Fruit fly (Drosophila melanogaster): ENCODE results near the gene CG32066.

CG32066 gene

DNA sequence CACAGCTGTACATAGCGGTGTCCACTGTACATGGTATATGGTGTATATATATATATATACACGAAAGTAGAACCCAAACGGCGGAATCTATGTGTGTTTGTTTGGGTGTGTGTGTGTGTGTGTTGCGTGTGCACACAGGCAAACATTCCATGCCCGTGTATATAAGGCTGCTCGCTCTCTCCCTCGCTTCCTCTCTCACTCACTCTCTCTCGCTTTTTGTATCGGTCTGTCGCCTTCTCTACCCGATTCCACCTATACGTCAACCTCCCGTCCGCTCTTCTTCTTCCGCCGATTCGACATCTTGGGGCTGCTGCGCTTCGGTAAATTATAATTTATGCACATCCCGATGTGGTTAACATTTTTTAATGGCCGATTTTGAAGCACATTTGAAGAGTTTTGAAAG is 13.3 kb upstream of the CG32066 start:
- TF ChIP-seq CG8478 (optimal IDR thresholded peaks at IDR 0.05) (no peak), usp (GFP tag; optimal IDR thresholded peaks at IDR 0.05) (no peak), psq (optimal IDR thresholded peaks at IDR 0.05) (no peak)

DNA sequence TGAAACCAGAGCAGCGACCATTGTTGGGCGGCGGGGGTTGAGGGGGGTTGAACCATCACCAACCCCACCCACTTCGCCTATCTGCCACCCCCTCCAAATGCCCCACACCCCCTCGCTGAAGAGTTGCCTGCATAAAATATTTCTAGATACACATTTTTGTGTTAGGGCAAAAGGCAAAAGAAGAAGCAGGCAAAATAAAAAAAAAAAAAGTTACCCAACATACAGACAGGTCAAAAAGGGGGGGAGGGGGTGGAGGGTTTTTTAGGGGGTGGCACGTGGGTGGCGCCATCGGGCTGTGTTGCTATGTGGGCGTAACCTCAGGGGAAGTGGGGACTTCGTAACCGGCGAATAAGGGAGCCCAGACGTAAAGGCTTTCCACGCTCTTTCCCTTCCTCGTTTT is 11.7 kb upstream of the CG32066 start:
- TF ChIP-seq psq (optimal IDR thresholded peaks at IDR 0.05) (no peak), CG8478 (optimal IDR thresholded peaks at IDR 0.05) (no peak), usp (GFP tag; optimal IDR thresholded peaks at IDR 0.05) (no peak), EcR (GFP tag; optimal IDR thresholded peaks at IDR 0.05) (no peak), pan (optimal IDR thresholded peaks at IDR 0.05) (no peak), Dll (optimal IDR thresholded peaks at IDR 0.05) (no peak)

DNA sequence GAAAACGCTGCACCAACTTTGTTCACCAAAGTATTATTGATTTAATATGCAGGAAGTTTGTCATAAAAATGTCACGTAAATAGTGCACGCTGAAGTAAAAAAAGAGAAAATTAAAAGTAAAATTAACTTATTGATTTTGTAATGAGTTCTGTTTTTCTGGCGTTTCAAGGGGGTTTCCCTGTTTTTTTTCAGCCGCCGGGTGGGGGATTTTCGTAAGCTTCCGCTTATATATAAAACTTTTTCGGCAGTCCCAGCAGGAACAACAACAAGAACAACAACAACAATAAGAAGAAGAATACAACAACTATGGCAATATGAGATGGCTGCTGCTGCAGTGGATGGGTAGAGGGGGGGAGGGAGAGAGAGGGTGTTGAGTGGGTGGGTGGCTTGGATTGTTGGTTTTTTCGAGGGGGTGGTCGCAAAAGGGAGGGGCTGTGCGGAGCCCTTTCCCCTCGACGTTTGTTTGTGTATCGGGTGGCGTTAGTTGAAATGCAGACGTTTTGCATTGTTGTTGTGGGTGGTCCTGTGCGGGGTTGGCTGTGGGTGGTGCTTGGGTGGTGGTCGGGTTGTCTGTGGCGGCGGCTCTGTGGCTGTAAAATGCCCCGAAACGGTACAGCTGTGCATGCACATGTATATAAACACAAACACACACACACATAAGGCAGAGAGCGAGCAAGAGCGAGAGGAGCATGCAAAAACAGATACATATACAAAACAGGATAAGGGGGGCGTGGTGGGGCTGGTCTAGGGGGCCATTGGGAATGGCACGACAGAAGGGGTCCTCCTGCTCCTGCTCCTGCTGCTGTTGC is 9.0 kb upstream of the CG32066 start:
- TF ChIP-seq psq (optimal IDR thresholded peaks at IDR 0.05) (no peak), CG8478 (optimal IDR thresholded peaks at IDR 0.05) (no peak), pan (optimal IDR thresholded peaks at IDR 0.05) (no peak), usp (GFP tag; optimal IDR thresholded peaks at IDR 0.05) (no peak), Dll (optimal IDR thresholded peaks at IDR 0.05) (no peak)

DNA sequence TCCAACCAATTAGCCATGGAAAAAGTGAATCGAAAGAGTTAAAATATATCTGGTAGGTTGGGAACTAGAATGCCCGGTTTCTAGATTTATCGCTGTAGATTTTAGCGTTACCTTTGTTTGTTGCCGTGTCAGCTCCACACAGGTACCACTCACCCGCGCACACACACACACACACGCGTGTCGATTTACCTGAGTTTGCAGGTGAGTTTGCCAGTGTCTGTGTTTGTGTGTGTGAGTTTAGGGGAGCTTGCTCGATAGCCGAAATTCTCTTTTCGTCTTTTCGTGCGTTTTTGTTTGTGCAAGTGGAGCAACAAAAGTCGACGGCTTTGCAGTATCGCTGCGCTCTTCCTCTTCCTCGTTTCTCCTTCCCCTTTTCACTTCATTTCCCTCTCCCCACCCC is 6.5 kb upstream of the CG32066 start:
- TF ChIP-seq CG8478 (optimal IDR thresholded peaks at IDR 0.05) (no peak), EcR (GFP tag; optimal IDR thresholded peaks at IDR 0.05) (no peak), pan (optimal IDR thresholded peaks at IDR 0.05) (no peak), psq (optimal IDR thresholded peaks at IDR 0.05) (no peak), usp (GFP tag; optimal IDR thresholded peaks at IDR 0.05) (no peak), Dll (optimal IDR thresholded peaks at IDR 0.05) (no peak)

DNA sequence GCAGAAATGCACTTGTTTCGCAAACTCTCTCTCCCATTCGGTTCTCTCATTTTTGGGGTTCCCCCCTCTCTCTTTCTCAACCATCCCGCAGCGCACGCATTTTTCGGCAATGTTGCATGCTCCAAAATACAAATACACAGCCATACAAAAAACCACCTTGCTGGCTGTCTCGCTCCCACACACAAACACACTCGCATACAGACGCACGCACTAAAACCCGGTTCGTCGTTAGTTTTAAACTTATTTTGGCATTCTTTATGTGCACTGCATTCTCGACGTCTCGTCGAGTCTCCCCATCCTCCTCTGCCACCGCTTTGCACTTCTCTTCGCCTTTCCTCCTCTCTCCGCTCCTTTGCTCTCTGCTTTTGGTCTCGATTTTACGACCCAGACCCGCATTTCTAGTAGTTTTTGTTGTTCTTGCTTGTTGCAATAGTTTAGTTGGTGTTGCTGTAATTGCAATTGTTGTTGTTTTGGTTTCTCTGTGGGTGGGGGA is 5.7 kb upstream of the CG32066 start:
- TF ChIP-seq pan (optimal IDR thresholded peaks at IDR 0.05) (no peak), CG8478 (optimal IDR thresholded peaks at IDR 0.05) (no peak), psq (optimal IDR thresholded peaks at IDR 0.05) (no peak), Dll (optimal IDR thresholded peaks at IDR 0.05) (peak; percentile 56), EcR (GFP tag; optimal IDR thresholded peaks at IDR 0.05) (no peak)

DNA sequence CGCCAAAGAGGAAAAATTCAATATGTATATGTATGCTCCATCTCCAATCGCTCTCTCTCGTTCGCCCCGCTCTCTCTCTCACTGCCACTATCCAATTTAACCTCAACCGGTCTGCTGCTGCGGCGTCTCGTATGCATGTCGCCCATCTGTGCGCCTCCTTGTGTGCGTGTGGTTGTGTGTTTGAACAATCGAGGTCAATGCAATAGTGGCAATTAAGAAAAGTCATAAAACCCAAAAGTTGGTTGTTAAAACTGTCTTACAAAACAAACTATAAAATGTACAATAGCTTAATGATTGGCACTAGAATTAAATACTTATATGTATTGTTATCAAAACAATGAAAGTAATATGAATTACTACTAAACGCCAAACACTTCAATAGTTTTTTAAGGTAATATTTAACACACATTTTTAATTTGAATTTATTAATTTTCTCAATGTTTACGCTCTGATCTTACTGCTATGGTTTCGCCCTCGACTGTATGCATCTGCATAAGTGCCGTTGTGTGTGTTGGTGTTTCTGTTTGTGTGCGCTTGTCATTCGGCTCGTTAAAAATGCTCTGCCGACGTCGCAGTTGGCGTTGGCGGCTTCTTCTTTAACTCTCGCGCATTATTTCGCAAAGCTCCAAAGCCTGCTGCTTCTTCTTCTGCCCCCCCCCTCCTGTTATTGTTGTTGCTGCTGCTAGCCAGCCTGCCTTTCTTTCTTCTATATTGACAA is 4.8 kb upstream of the CG32066 start:
- TF ChIP-seq CG8478 (optimal IDR thresholded peaks at IDR 0.05) (no peak), psq (optimal IDR thresholded peaks at IDR 0.05) (no peak), EcR (GFP tag; optimal IDR thresholded peaks at IDR 0.05) (no peak), usp (GFP tag; optimal IDR thresholded peaks at IDR 0.05) (no peak), Dll (optimal IDR thresholded peaks at IDR 0.05) (no peak), pan (optimal IDR thresholded peaks at IDR 0.05) (no peak)

DNA sequence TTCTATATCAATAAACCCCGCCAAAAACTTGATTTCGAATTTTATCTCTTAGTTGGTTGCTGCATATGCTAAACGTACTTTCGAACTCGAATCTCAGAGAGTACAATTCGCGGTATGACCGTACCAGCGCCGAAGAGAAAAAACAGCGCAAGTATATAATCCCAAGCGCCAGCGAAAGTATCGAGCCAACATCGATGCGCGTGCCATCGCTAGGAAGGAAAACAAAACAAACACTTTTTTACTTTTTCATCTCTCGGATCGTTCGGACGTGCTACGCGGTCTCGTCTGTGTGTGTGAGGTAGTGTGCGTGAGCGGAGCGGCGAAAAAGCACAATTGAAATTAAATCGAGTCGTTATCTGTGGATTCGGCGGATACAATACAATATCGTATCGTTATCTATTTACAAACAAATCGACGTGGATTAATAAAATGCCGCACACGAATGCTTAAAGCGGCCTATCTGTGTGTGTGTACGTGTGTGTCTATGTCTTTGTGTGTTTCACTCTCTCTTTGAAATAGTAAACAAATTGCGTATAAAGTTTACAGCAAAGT is 3.8 kb upstream of the CG32066 start, which contains the start of gene simj:
Gene simj (plus strand): TSS at position 229 of the 552 bp plus-strand sequence.
- TF ChIP-seq psq (optimal IDR thresholded peaks at IDR 0.05) (no peak), Dll (optimal IDR thresholded peaks at IDR 0.05) (no peak), pan (optimal IDR thresholded peaks at IDR 0.05) (no peak), EcR (GFP tag; optimal IDR thresholded peaks at IDR 0.05) (no peak), CG8478 (optimal IDR thresholded peaks at IDR 0.05) (no peak), usp (GFP tag; optimal IDR thresholded peaks at IDR 0.05) (no peak)

DNA sequence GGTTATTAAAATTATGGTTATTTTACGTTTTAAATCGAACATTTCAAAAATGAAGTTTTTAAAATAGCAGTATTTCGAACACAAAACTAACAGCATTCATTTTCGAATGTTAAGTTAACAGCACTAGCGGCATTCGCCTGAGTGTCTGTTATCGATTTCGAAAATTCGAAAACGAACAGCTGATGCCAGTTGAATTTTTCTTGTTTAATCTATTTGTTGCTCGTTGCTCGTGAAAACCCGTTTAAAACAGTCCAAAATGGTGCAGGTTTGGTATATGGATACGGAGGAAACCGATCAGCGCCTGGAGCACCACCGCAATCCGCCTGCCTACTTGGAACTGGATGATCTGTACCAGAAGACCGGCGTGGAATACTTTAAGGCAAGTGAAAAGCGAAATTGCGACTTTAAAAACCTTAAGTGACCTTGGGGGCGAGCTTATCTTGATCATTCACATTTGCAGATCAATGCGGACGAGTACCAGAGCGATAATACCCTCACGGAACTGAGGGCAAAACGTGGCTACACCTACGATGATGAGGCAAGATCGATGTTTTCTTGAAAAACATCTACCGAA is 2.5 kb upstream of the CG32066 start, which contains the start of gene Adi1:
Gene Adi1 (plus strand): TSS at position 187 of the 574 bp plus-strand sequence.
- no peak for TF ChIP-seq Dll (optimal IDR thresholded peaks at IDR 0.05)
- no peak for TF ChIP-seq psq (optimal IDR thresholded peaks at IDR 0.05)
- TF ChIP-seq usp (GFP tag; optimal IDR thresholded peaks at IDR 0.05), result no peak
- no peak for TF ChIP-seq CG8478 (optimal IDR thresholded peaks at IDR 0.05)
- TF ChIP-seq pan (optimal IDR thresholded peaks at IDR 0.05), result no peak
- no peak for TF ChIP-seq EcR (GFP tag; optimal IDR thresholded peaks at IDR 0.05)

DNA sequence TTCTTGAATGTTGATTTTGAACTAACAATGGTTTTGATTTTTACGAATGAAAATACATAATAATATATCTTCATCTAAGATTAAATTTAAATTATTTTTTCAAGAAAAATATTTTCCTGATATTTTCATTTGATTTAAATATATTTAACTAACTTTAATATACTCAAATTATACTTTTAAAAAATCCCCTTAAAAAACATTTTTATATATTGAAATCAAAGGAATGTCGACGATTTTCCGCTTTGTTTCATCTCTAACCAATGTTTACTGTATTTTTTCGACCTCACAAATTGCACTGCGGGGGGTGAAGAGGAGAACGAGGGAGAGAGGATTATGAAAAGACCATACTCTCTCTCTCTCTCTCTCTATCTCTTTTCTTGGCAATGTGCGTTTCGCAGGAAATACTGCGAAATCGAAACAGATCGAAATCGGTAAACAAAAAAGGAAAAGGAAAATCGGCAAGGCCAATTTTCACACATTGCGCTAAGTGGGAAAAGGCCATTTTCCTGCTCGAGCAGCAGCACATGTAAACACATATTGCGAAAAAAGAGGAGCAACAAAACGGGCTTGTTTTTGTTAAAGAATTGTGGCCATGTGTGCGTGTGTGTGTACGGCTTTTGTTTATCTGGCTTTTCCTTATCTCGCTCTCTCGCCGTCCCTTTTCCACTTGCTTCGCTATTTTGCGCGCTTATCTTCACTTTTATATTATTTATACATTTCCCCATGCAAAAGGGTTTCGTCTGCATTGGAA is 645 bp downstream of the CG32066 start:
- no peak for TF ChIP-seq psq (optimal IDR thresholded peaks at IDR 0.05)
- TF ChIP-seq CG8478 (optimal IDR thresholded peaks at IDR 0.05), result no peak
- TF ChIP-seq usp (GFP tag; optimal IDR thresholded peaks at IDR 0.05), result no peak
- no peak for TF ChIP-seq pan (optimal IDR thresholded peaks at IDR 0.05)
- TF ChIP-seq Dll (optimal IDR thresholded peaks at IDR 0.05), result no peak
- no peak for TF ChIP-seq EcR (GFP tag; optimal IDR thresholded peaks at IDR 0.05)

DNA sequence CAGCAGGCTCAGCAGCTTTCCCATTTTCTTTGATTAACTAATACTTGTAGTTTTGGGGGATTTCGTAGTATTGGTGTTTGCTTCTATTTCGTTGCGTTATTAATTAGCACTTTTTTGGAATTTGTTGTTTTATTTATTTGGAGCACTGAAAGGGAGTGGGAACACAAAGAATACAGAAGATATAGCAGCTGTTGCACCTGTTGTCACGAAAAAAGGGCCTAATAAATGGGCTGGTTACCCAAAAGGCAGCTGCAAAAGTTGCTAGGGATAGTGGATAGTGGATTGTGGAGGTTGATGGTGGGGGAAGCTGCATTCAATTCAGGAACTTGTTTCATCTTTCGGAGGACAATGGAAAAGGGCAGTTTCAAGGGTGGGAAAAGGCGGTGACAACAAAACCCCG is 1.3 kb downstream of the CG32066 start:
- TF ChIP-seq EcR (GFP tag; optimal IDR thresholded peaks at IDR 0.05) (no peak), usp (GFP tag; optimal IDR thresholded peaks at IDR 0.05) (no peak), psq (optimal IDR thresholded peaks at IDR 0.05) (no peak), pan (optimal IDR thresholded peaks at IDR 0.05) (no peak), CG8478 (optimal IDR thresholded peaks at IDR 0.05) (no peak), Dll (optimal IDR thresholded peaks at IDR 0.05) (no peak)

Measured in whole organism.